Fruit fly (Drosophila melanogaster) whole organism, embryonic: ENCODE results near the gene Sgp.
A peak's percentile ranks its signal among the peaks of the same experiment; 100 is the strongest.

Experiments used
- Adf1 ChIP-seq: fragments of 200-800 bp; sonication (Bioruptor generic); IDR thresholded peaks from 2 replicates; pipeline ENCODE4 v1.3.6; 2022; ENCODE audit warnings: missing biosample characterization, missing genetic modification characterization
- Antp ChIP-seq: fragments of 200-800 bp; sonication (Bioruptor generic); optimal IDR thresholded peaks from 3 replicates; lab custom pipeline; 2016; ENCODE audit warnings: missing biosample characterization, missing genetic modification characterization
- Atf3 ChIP-seq: fragments of 200-800 bp; sonication (Bioruptor generic); optimal IDR thresholded peaks from 3 replicates; lab custom pipeline; 2016; ENCODE audit warnings: missing biosample characterization, missing genetic modification characterization
- CG10321 ChIP-seq: fragments of 200-800 bp; sonication (Bioruptor generic); IDR thresholded peaks from 2 replicates; pipeline ENCODE4 v1.3.6; 2022; ENCODE audit warnings: missing biosample characterization, missing genetic modification characterization
- CG10979 ChIP-seq: fragments of 200-800 bp; sonication (Bioruptor generic); optimal IDR thresholded peaks from 2 replicates; lab custom pipeline; 2018; ENCODE audit warnings: missing biosample characterization, mild to moderate bottlenecking, missing genetic modification characterization, moderate library complexity
- CG11560 ChIP-seq: fragments of 200-800 bp; sonication (Bioruptor generic); IDR thresholded peaks from 3 replicates; pipeline ENCODE4 v1.3.6; 2022; ENCODE audit warnings: missing biosample characterization, missing genetic modification characterization
- CG12236 ChIP-seq: fragments of 200-800 bp; sonication (Bioruptor generic); optimal IDR thresholded peaks from 2 replicates; lab custom pipeline; 2016; ENCODE audit warnings: missing biosample characterization, missing genetic modification characterization
- CG1233 ChIP-seq: fragments of 200-800 bp; sonication (Bioruptor generic); optimal IDR thresholded peaks from 4 replicates; lab custom pipeline; 2018; ENCODE audit warnings: missing biosample characterization, mild to moderate bottlenecking, missing genetic modification characterization
- CG14667 ChIP-seq: fragments of 200-800 bp; sonication (Bioruptor generic); IDR thresholded peaks from 2 replicates; pipeline ENCODE4 v1.3.6; 2022; ENCODE audit warnings: missing biosample characterization, missing genetic modification characterization
- CG15696 ChIP-seq: fragments of 200-800 bp; sonication (Bioruptor generic); optimal IDR thresholded peaks from 2 replicates; lab custom pipeline; 2019; ENCODE audit warnings: missing biosample characterization, mild to moderate bottlenecking, missing genetic modification characterization, moderate library complexity
- CG1603 ChIP-seq: fragments of 200-800 bp; sonication (Bioruptor generic); optimal IDR thresholded peaks from 2 replicates; lab custom pipeline; 2019; ENCODE audit warnings: missing biosample characterization, mild to moderate bottlenecking, missing genetic modification characterization, moderate library complexity
- CG17359 ChIP-seq: fragments of 200-800 bp; sonication (Bioruptor generic); optimal IDR thresholded peaks from 3 replicates; lab custom pipeline; 2018; ENCODE audit warnings: missing biosample characterization, mild to moderate bottlenecking, missing genetic modification characterization, moderate library complexity
- CG1832 ChIP-seq: fragments of 200-800 bp; sonication (Bioruptor generic); optimal IDR thresholded peaks from 2 replicates; lab custom pipeline; 2017; ENCODE audit warnings: missing biosample characterization, mild to moderate bottlenecking, missing genetic modification characterization, inconsistent platforms
- CG2116 ChIP-seq: fragments of 200-800 bp; sonication (Bioruptor generic); optimal IDR thresholded peaks from 3 replicates; lab custom pipeline; 2018; ENCODE audit warnings: missing biosample characterization, mild to moderate bottlenecking, missing genetic modification characterization
- CG2120 ChIP-seq: fragments of 200-800 bp; sonication (Bioruptor generic); optimal IDR thresholded peaks from 3 replicates; lab custom pipeline; 2016; ENCODE audit warnings: missing biosample characterization, missing genetic modification characterization
- CG30403 ChIP-seq: fragments of 200-800 bp; sonication (Bioruptor generic); optimal IDR thresholded peaks from 3 replicates; lab custom pipeline; 2016; ENCODE audit warnings: missing biosample characterization, missing genetic modification characterization
- CG4328 ChIP-seq: fragments of 200-800 bp; sonication (Bioruptor generic); optimal IDR thresholded peaks from 3 replicates; lab custom pipeline; 2017; ENCODE audit warnings: missing biosample characterization, missing genetic modification reagents, missing genetic modification characterization
- CG4404 ChIP-seq: fragments of 200-800 bp; sonication (Bioruptor generic); IDR thresholded peaks from 2 replicates; pipeline ENCODE4 v1.3.6; 2022; ENCODE audit warnings: missing biosample characterization, missing genetic modification characterization
- CG4730 ChIP-seq: fragments of 200-800 bp; sonication (Bioruptor generic); IDR thresholded peaks from 2 replicates; pipeline ENCODE4 v1.3.6; 2022; ENCODE audit warnings: missing biosample characterization, missing genetic modification characterization
- CG7556 ChIP-seq: fragments of 200-800 bp; sonication (Bioruptor generic); optimal IDR thresholded peaks from 2 replicates; lab custom pipeline; 2017; ENCODE audit warnings: missing biosample characterization, mild to moderate bottlenecking, missing genetic modification characterization
- CG7963 ChIP-seq: fragments of 200-800 bp; sonication (Bioruptor generic); IDR thresholded peaks from 3 replicates; pipeline ENCODE4 v1.3.6; 2022; ENCODE audit warnings: missing biosample characterization, missing genetic modification characterization; ENCODE audit not compliant: partially characterized antibody
- CG8089 ChIP-seq: fragments of 200-800 bp; sonication (Bioruptor generic); optimal IDR thresholded peaks from 3 replicates; lab custom pipeline; 2016; ENCODE audit warnings: missing biosample characterization, missing genetic modification characterization
- CG8359 ChIP-seq: fragments of 200-800 bp; sonication (Bioruptor generic); optimal IDR thresholded peaks from 2 replicates; lab custom pipeline; 2017; ENCODE audit warnings: missing biosample characterization, mild to moderate bottlenecking, missing genetic modification characterization, borderline replicate concordance
- CG8765 ChIP-seq: fragments of 200-800 bp; sonication (Bioruptor generic); IDR thresholded peaks from 2 replicates; pipeline ENCODE4 v1.3.6; 2022; ENCODE audit warnings: missing biosample characterization, missing genetic modification characterization
- CG9609 ChIP-seq: fragments of 200-800 bp; sonication (Bioruptor generic); optimal IDR thresholded peaks from 3 replicates; lab custom pipeline; 2016; ENCODE audit warnings: missing biosample characterization, missing genetic modification characterization
- CG9932 ChIP-seq: fragments of 200-800 bp; sonication (Bioruptor generic); IDR thresholded peaks from 2 replicates; pipeline ENCODE4 v1.3.6; 2022; ENCODE audit warnings: missing biosample characterization, missing genetic modification characterization
- Dad ChIP-seq: fragments of 200-800 bp; sonication (Bioruptor generic); optimal IDR thresholded peaks from 3 replicates; lab custom pipeline; 2016; ENCODE audit warnings: missing biosample characterization, missing genetic modification characterization
- Deaf1 ChIP-seq: fragments of 200-800 bp; optimal IDR thresholded peaks from 3 replicates; lab custom pipeline; 2019; ENCODE audit warnings: missing biosample characterization, mild to moderate bottlenecking, missing genetic modification characterization, moderate library complexity
- Dref ChIP-seq: fragments of 200-800 bp; sonication (Bioruptor generic); IDR thresholded peaks from 2 replicates; pipeline ENCODE4 v1.3.6; 2022; ENCODE audit warnings: missing biosample characterization, missing genetic modification characterization
- Fer3 ChIP-seq: fragments of 200-800 bp; sonication (Bioruptor generic); optimal IDR thresholded peaks from 2 replicates; lab custom pipeline; 2018; ENCODE audit warnings: missing biosample characterization, mild to moderate bottlenecking, missing genetic modification characterization, moderate library complexity
- Hr51 ChIP-seq, 2 experiments: fragments of 200-800 bp; sonication (Bioruptor generic); optimal IDR thresholded peaks; 2 replicates in 1 of 2; 3 replicates in 1 of 2; lab custom pipeline; 2016 to 2018; ENCODE audit warnings: missing biosample characterization in 2 of 2, missing genetic modification characterization in 2 of 2, mild to moderate bottlenecking in 1 of 2, moderate library complexity in 1 of 2
- Mes4 ChIP-seq: fragments of 200-800 bp; sonication (Bioruptor generic); optimal IDR thresholded peaks from 2 replicates; lab custom pipeline; 2016; ENCODE audit warnings: missing biosample characterization, missing genetic modification characterization
- Oaz ChIP-seq: fragments of 200-800 bp; sonication (Bioruptor generic); IDR thresholded peaks from 2 replicates; pipeline ENCODE4 v1.3.6; 2022; ENCODE audit warnings: missing biosample characterization, missing genetic modification characterization
- Side ChIP-seq: fragments of 200-800 bp; sonication (Bioruptor generic); optimal IDR thresholded peaks from 2 replicates; lab custom pipeline; 2016; ENCODE audit warnings: missing biosample characterization, missing genetic modification characterization
- bigmax ChIP-seq: fragments of 200-800 bp; sonication (Bioruptor generic); optimal IDR thresholded peaks from 2 replicates; lab custom pipeline; 2018; ENCODE audit warnings: missing biosample characterization, mild to moderate bottlenecking, missing genetic modification characterization
- dm ChIP-seq: fragments of 200-800 bp; sonication (Bioruptor generic); optimal IDR thresholded peaks from 3 replicates; lab custom pipeline; 2016; ENCODE audit warnings: missing biosample characterization, missing genetic modification characterization
- exex ChIP-seq: fragments of 200-800 bp; sonication (Bioruptor generic); optimal IDR thresholded peaks from 4 replicates; lab custom pipeline; 2018; ENCODE audit warnings: missing biosample characterization, mild to moderate bottlenecking, missing genetic modification characterization, moderate library complexity
- gce ChIP-seq: fragments of 200-800 bp; sonication (Bioruptor generic); IDR thresholded peaks from 3 replicates; pipeline ENCODE4 v1.3.6; 2022; ENCODE audit warnings: missing biosample characterization, missing genetic modification characterization
- gem ChIP-seq: fragments of 200-800 bp; sonication (Bioruptor generic); optimal IDR thresholded peaks from 2 replicates; lab custom pipeline; 2019; ENCODE audit warnings: missing biosample characterization, mild to moderate bottlenecking, missing genetic modification characterization, moderate library complexity
- jumu ChIP-seq: fragments of 200-800 bp; sonication (Bioruptor generic); optimal IDR thresholded peaks from 3 replicates; lab custom pipeline; 2016; ENCODE audit warnings: missing biosample characterization, missing genetic modification characterization
- kah ChIP-seq: fragments of 200-800 bp; sonication (Bioruptor generic); optimal IDR thresholded peaks from 2 replicates; lab custom pipeline; 2018; ENCODE audit warnings: missing biosample characterization, mild to moderate bottlenecking, missing genetic modification characterization
- ken ChIP-seq: fragments of 200-800 bp; sonication (Bioruptor generic); IDR thresholded peaks from 3 replicates; pipeline ENCODE4 v1.3.6; 2022; ENCODE audit warnings: missing biosample characterization, missing genetic modification characterization
- kni ChIP-seq: fragments of 200-800 bp; sonication (Bioruptor generic); optimal IDR thresholded peaks from 3 replicates; lab custom pipeline; 2017; ENCODE audit warnings: mild to moderate bottlenecking, missing biosample characterization, missing genetic modification reagents, missing genetic modification characterization
- otp ChIP-seq: fragments of 200-800 bp; sonication (Bioruptor generic); IDR thresholded peaks from 3 replicates; pipeline ENCODE4, ENCODE4 v1.3.6; 2022; ENCODE audit warnings: missing biosample characterization, missing genetic modification characterization
- sima ChIP-seq: fragments of 200-800 bp; sonication (Bioruptor generic); optimal IDR thresholded peaks from 2 replicates; lab custom pipeline; 2016; ENCODE audit warnings: missing biosample characterization, missing genetic modification characterization
- sisA ChIP-seq: fragments of 200-800 bp; sonication (Bioruptor generic); IDR thresholded peaks from 2 replicates; pipeline ENCODE4 v1.3.6; 2022; ENCODE audit warnings: missing biosample characterization, missing genetic modification characterization
- stc ChIP-seq: fragments of 200-800 bp; sonication (Bioruptor generic); IDR thresholded peaks from 2 replicates; pipeline ENCODE4 v1.3.6; 2022; ENCODE audit warnings: missing biosample characterization, missing genetic modification characterization
- toy ChIP-seq: fragments of 200-800 bp; sonication (Bioruptor generic); IDR thresholded peaks from 2 replicates; pipeline ENCODE4 v1.3.6; 2022; ENCODE audit warnings: missing biosample characterization, missing genetic modification characterization
- unc-4 ChIP-seq: fragments of 200-800 bp; sonication (Bioruptor generic); IDR thresholded peaks from 2 replicates; pipeline ENCODE4 v1.3.6; 2022; ENCODE audit warnings: missing biosample characterization, missing genetic modification characterization; ENCODE audit not compliant: partially characterized antibody
- wdn ChIP-seq: fragments of 200-800 bp; sonication (Bioruptor generic); IDR thresholded peaks from 2 replicates; pipeline ENCODE4 v1.3.6; 2022; ENCODE audit warnings: missing biosample characterization, missing genetic modification characterization
- yki ChIP-seq: fragments of >200 bp; optimal IDR thresholded peaks from 3 replicates; lab custom pipeline; 2018
- zfh1 ChIP-seq: fragments of 200-800 bp; sonication (Bioruptor generic); IDR thresholded peaks from 3 replicates; pipeline ENCODE4 v1.3.6; 2022; ENCODE audit warnings: missing biosample characterization, missing genetic modification characterization

The Sgp gene

dm6 chr2L:8545393-8546100 is 26.1 kb downstream of the Sgp start (continued):
- TF ChIP-seq Hr51 (GFP tag; optimal IDR thresholded peaks at IDR 0.05; lab: Kevin White, UChicago) (no peak), stc (GFP tag; lab: Robert Waterston, UW) (no peak), CG8765 (no peak), CG1233 (GFP tag; lab: Kevin White, UChicago) (no peak), otp (GFP tag; lab: Robert Waterston, UW) (no peak), CG4328 (GFP tag; lab: Kevin White, UChicago) (no peak), Oaz (GFP tag; lab: Robert Waterston, UW) (no peak), exex (tag; lab: Kevin White, UChicago) (no peak), CG7556 (GFP tag; lab: Kevin White, UChicago) (no peak), CG2120 (GFP tag; lab: Kevin White, UChicago) (no peak), CG8089 (no peak), dm (GFP tag; lab: Kevin White, UChicago) (no peak), CG15696 (tag; lab: Kevin White, UChicago) (no peak), Side (GFP tag; lab: Kevin White, UChicago) (no peak), kni (GFP tag; lab: Kevin White, UChicago) (no peak), CG30403 (GFP tag; lab: Kevin White, UChicago) (no peak), CG14667 (GFP tag; lab: Robert Waterston, UW) (no peak), Dref (no peak), toy (GFP tag; lab: Robert Waterston, UW) (no peak), CG11560 (tag; lab: Robert Waterston, UW) (no peak), CG10321 (GFP tag; lab: Robert Waterston, UW) (no peak), CG1603 (tag; lab: Kevin White, UChicago) (peak; percentile 5), Deaf1 (tag; lab: Kevin White, UChicago) (no peak), CG2116 (GFP tag; lab: Kevin White, UChicago) (no peak), Fer3 (tag; lab: Kevin White, UChicago) (no peak), Atf3 (GFP tag; lab: Kevin White, UChicago) (no peak), gem (tag; lab: Kevin White, UChicago) (peak; percentile 12), wdn (no peak), CG10979 (peak; percentile 25), CG7963 (GFP tag; lab: Robert Waterston, UW) (no peak), CG8359 (no peak), sima (GFP tag; lab: Kevin White, UChicago) (no peak), CG9932 (GFP tag; lab: Robert Waterston, UW) (no peak), sisA (GFP tag; lab: Robert Waterston, UW) (no peak), CG9609 (no peak), jumu (GFP tag; lab: Kevin White, UChicago) (no peak), Mes4 (no peak), yki (lab: Kevin White, UChicago) (no peak), Adf1 (GFP tag; lab: Robert Waterston, UW) (no peak), ken (GFP tag; lab: Robert Waterston, UW) (no peak), unc-4 (GFP tag; lab: Robert Waterston, UW) (no peak), zfh1 (no peak), kah (GFP tag; lab: Kevin White, UChicago) (no peak), CG4404 (GFP tag; lab: Robert Waterston, UW) (no peak), bigmax (no peak), Antp (no peak), Dad (GFP tag; lab: Kevin White, UChicago) (no peak), CG4730 (GFP tag; lab: Robert Waterston, UW) (no peak), CG12236 (GFP tag; lab: Kevin White, UChicago) (no peak), gce (GFP tag; lab: Robert Waterston, UW) (0 out of 3 replicates have a peak, but pooled peaks have one; percentile 24), CG17359 (tag; lab: Kevin White, UChicago) (no peak), CG1832 (GFP tag; lab: Kevin White, UChicago) (no peak)
